Fruit fly (Drosophila melanogaster) whole organism, embryonic: Measurements from ENCODE around the gene Utx.

ENCODE experiments used
- Blimp-1 ChIP-seq: fragments of 200-800 bp; sonication (Bioruptor generic); optimal IDR thresholded peaks from 3 replicates; lab custom pipeline; 2018; ENCODE audit warnings: missing biosample characterization, missing genetic modification characterization, mild to moderate bottlenecking, moderate library complexity, missing genetic modification reagents
- CG11504 ChIP-seq: fragments of 200-800 bp; sonication (Bioruptor generic); optimal IDR thresholded peaks from 3 replicates; lab custom pipeline; 2019; ENCODE audit warnings: missing biosample characterization, mild to moderate bottlenecking, missing genetic modification characterization, moderate library complexity
- CG12104 ChIP-seq: fragments of 200-800 bp; sonication (Bioruptor generic); optimal IDR thresholded peaks from 3 replicates; lab custom pipeline; 2016; ENCODE audit warnings: missing biosample characterization, missing genetic modification characterization
- CG13775 ChIP-seq: fragments of 200-800 bp; sonication (Bioruptor generic); optimal IDR thresholded peaks from 3 replicates; lab custom pipeline; 2017; ENCODE audit warnings: missing biosample characterization, mild to moderate bottlenecking, missing genetic modification characterization
- CG14667 ChIP-seq: fragments of 200-800 bp; sonication (Bioruptor generic); IDR thresholded peaks from 2 replicates; pipeline ENCODE4 v1.3.6; 2022; ENCODE audit warnings: missing biosample characterization, missing genetic modification characterization
- CG14965 ChIP-seq: fragments of 200-800 bp; sonication (Bioruptor generic); optimal IDR thresholded peaks from 2 replicates; lab custom pipeline; 2016; ENCODE audit warnings: missing biosample characterization, missing genetic modification characterization, borderline replicate concordance
- CG15269 ChIP-seq: fragments of 200-800 bp; sonication (Bioruptor generic); optimal IDR thresholded peaks from 2 replicates; lab custom pipeline; 2018; ENCODE audit warnings: missing biosample characterization, mild to moderate bottlenecking, missing genetic modification characterization, moderate library complexity
- CG15696 ChIP-seq: fragments of 200-800 bp; sonication (Bioruptor generic); optimal IDR thresholded peaks from 2 replicates; lab custom pipeline; 2019; ENCODE audit warnings: missing biosample characterization, mild to moderate bottlenecking, missing genetic modification characterization, moderate library complexity
- CG17328 ChIP-seq: fragments of 200-800 bp; sonication (Bioruptor generic); IDR thresholded peaks from 2 replicates; pipeline ENCODE4 v1.3.6; 2022; ENCODE audit warnings: missing biosample characterization, missing genetic modification characterization
- CG2120 ChIP-seq: fragments of 200-800 bp; sonication (Bioruptor generic); optimal IDR thresholded peaks from 3 replicates; lab custom pipeline; 2016; ENCODE audit warnings: missing biosample characterization, missing genetic modification characterization
- CG34422 ChIP-seq: fragments of 200-800 bp; sonication (Bioruptor generic); IDR thresholded peaks from 3 replicates; pipeline ENCODE4 v1.3.6; 2022; ENCODE audit warnings: missing biosample characterization, missing genetic modification characterization
- CG3726 ChIP-seq: fragments of 200-800 bp; sonication (Bioruptor generic); IDR thresholded peaks from 3 replicates; pipeline ENCODE4, ENCODE4 v1.3.6; 2022; ENCODE audit warnings: missing biosample characterization, missing genetic modification characterization
- CG42726 ChIP-seq: fragments of 200-800 bp; sonication (Bioruptor generic); IDR thresholded peaks from 2 replicates; pipeline ENCODE4 v1.3.6; 2022; ENCODE audit warnings: missing biosample characterization, missing genetic modification characterization; ENCODE audit not compliant: partially characterized antibody
- CG4424 ChIP-seq: fragments of 200-800 bp; sonication (Bioruptor generic); optimal IDR thresholded peaks from 3 replicates; lab custom pipeline; 2016; ENCODE audit warnings: missing biosample characterization, missing genetic modification characterization
- CG6683 ChIP-seq: fragments of 200-800 bp; sonication (Bioruptor generic); optimal IDR thresholded peaks from 2 replicates; lab custom pipeline; 2017; ENCODE audit warnings: missing biosample characterization, mild to moderate bottlenecking, missing genetic modification characterization, missing genetic modification reagents
- CG7372 ChIP-seq: fragments of 200-800 bp; sonication (Bioruptor generic); IDR thresholded peaks from 2 replicates; pipeline ENCODE4 v1.3.6; 2022; ENCODE audit warnings: missing biosample characterization, missing genetic modification characterization
- CG7745 ChIP-seq: fragments of 200-800 bp; sonication (Bioruptor generic); optimal IDR thresholded peaks from 2 replicates; lab custom pipeline; 2018; ENCODE audit warnings: missing biosample characterization, mild to moderate bottlenecking, missing genetic modification characterization, moderate library complexity
- CG8388 ChIP-seq: fragments of 200-800 bp; sonication (Bioruptor generic); optimal IDR thresholded peaks from 2 replicates; lab custom pipeline; 2019; ENCODE audit warnings: missing biosample characterization, mild to moderate bottlenecking, missing genetic modification characterization, moderate library complexity
- CTCF ChIP-seq: fragments of 200-800 bp; sonication (Bioruptor generic); optimal IDR thresholded peaks from 2 replicates; lab custom pipeline; 2017; ENCODE audit warnings: missing biosample characterization, mild to moderate bottlenecking, missing genetic modification characterization, moderate library complexity
- Doc3 ChIP-seq: fragments of 200-800 bp; sonication (Bioruptor generic); IDR thresholded peaks from 3 replicates; pipeline ENCODE4 v1.3.6; 2022; ENCODE audit warnings: missing biosample characterization, missing genetic modification characterization; ENCODE audit not compliant: partially characterized antibody
- Dp ChIP-seq: fragments of 200-800 bp; sonication (Bioruptor generic); optimal IDR thresholded peaks from 2 replicates; lab custom pipeline; 2018; ENCODE audit warnings: missing biosample characterization, mild to moderate bottlenecking, missing genetic modification characterization, moderate library complexity
- Lpt ChIP-seq: fragments of >200 bp; optimal IDR thresholded peaks from 2 replicates; lab custom pipeline; 2018; ENCODE audit warnings: missing biosample characterization, missing genetic modification characterization
- MBD-R2 ChIP-seq: fragments of 200-800 bp; sonication (Bioruptor generic); IDR thresholded peaks from 2 replicates; pipeline ENCODE4 v1.3.6; 2022; ENCODE audit warnings: missing biosample characterization, missing genetic modification characterization
- NC2β ChIP-seq: fragments of 200-800 bp; sonication (Bioruptor generic); optimal IDR thresholded peaks from 2 replicates; lab custom pipeline; 2016; ENCODE audit warnings: missing biosample characterization, missing genetic modification characterization
- Rfx ChIP-seq: fragments of 200-800 bp; sonication (Bioruptor generic); IDR thresholded peaks from 2 replicates; pipeline ENCODE4 v1.3.6; 2022; ENCODE audit warnings: missing biosample characterization, missing genetic modification characterization
- ab ChIP-seq: fragments of 200-800 bp; sonication (Bioruptor generic); optimal IDR thresholded peaks from 2 replicates; lab custom pipeline; 2016; ENCODE audit warnings: missing biosample characterization, missing genetic modification characterization
- al ChIP-seq: fragments of 200-800 bp; sonication (Bioruptor generic); IDR thresholded peaks from 2 replicates; pipeline ENCODE4 v1.3.6; 2022; ENCODE audit warnings: missing biosample characterization, missing genetic modification characterization
- bcd ChIP-seq: fragments of 200-800 bp; sonication (Bioruptor generic); optimal IDR thresholded peaks from 2 replicates; lab custom pipeline; 2017; ENCODE audit warnings: missing biosample characterization, mild to moderate bottlenecking, missing genetic modification characterization
- bigmax ChIP-seq: fragments of 200-800 bp; sonication (Bioruptor generic); optimal IDR thresholded peaks from 2 replicates; lab custom pipeline; 2018; ENCODE audit warnings: missing biosample characterization, mild to moderate bottlenecking, missing genetic modification characterization
- ci ChIP-seq: fragments of 200-800 bp; sonication (Bioruptor generic); IDR thresholded peaks from 3 replicates; pipeline ENCODE4 v1.3.6; 2022; ENCODE audit warnings: missing biosample characterization, missing genetic modification characterization
- corto ChIP-seq: fragments of 200-800 bp; sonication (Bioruptor generic); optimal IDR thresholded peaks from 2 replicates; lab custom pipeline; 2016; ENCODE audit warnings: missing biosample characterization, mild to moderate bottlenecking, missing genetic modification characterization, moderate library complexity
- danr ChIP-seq: fragments of 200-800 bp; sonication (Bioruptor generic); IDR thresholded peaks from 2 replicates; pipeline ENCODE4 v1.3.6; 2022; ENCODE audit warnings: missing biosample characterization, missing genetic modification characterization
- ems ChIP-seq: fragments of 200-800 bp; sonication (Bioruptor generic); optimal IDR thresholded peaks from 3 replicates; lab custom pipeline; 2016; ENCODE audit warnings: missing biosample characterization, missing genetic modification characterization
- exex ChIP-seq: fragments of 200-800 bp; sonication (Bioruptor generic); optimal IDR thresholded peaks from 4 replicates; lab custom pipeline; 2018; ENCODE audit warnings: missing biosample characterization, mild to moderate bottlenecking, missing genetic modification characterization, moderate library complexity
- fru ChIP-seq: fragments of >200 bp; optimal IDR thresholded peaks from 2 replicates; lab custom pipeline; 2017
- gro ChIP-seq: fragments of 200-800 bp; sonication (Bioruptor generic); optimal IDR thresholded peaks from 2 replicates; lab custom pipeline; 2016; ENCODE audit warnings: missing biosample characterization, missing genetic modification characterization
- hkb ChIP-seq, 2 experiments: fragments of 200-800 bp in 1 of 2; fragments of >200 bp in 1 of 2; sonication (Bioruptor generic) in 1 of 2; IDR thresholded peaks in 1 of 2; optimal IDR thresholded peaks in 1 of 2; 2 replicates each; pipeline versions ENCODE4 v1.3.6 to Lab custom; 2017 to 2022; ENCODE audit warnings: missing biosample characterization in 1 of 2, missing genetic modification characterization in 1 of 2
- lola ChIP-seq, 3 experiments: fragments of >200 bp in 2 of 3; fragments of 200-800 bp in 1 of 3; sonication (Bioruptor generic) in 1 of 3; optimal IDR thresholded peaks; 2 replicates each; lab custom pipeline; 2017 to 2019; ENCODE audit warnings: missing biosample characterization in 3 of 3, missing genetic modification characterization in 3 of 3, mild to moderate bottlenecking in 1 of 3, moderate library complexity in 1 of 3
- mld ChIP-seq: fragments of 200-800 bp; sonication (Bioruptor generic); IDR thresholded peaks from 3 replicates; pipeline ENCODE4 v1.3.6; 2022; ENCODE audit warnings: missing biosample characterization, missing genetic modification characterization; ENCODE audit not compliant: partially characterized antibody
- pfk ChIP-seq: fragments of 200-800 bp; sonication (Bioruptor generic); optimal IDR thresholded peaks from 2 replicates; lab custom pipeline; 2018; ENCODE audit warnings: missing biosample characterization, mild to moderate bottlenecking, missing genetic modification characterization, moderate library complexity
- pzg ChIP-seq: fragments of 200-800 bp; sonication (Bioruptor generic); optimal IDR thresholded peaks from 3 replicates; lab custom pipeline; 2018; ENCODE audit warnings: missing biosample characterization, mild to moderate bottlenecking, missing genetic modification characterization, moderate library complexity
- repo ChIP-seq: fragments of 200-800 bp; sonication (Bioruptor generic); optimal IDR thresholded peaks from 2 replicates; lab custom pipeline; 2016; ENCODE audit warnings: missing biosample characterization, missing genetic modification characterization
- sc ChIP-seq, 3 experiments: fragments of >200 bp in 2 of 3; fragments of 200-800 bp in 1 of 3; sonication (Bioruptor generic) in 1 of 3; optimal IDR thresholded peaks; 2 replicates in 2 of 3; 3 replicates in 1 of 3; lab custom pipeline; 2017; ENCODE audit warnings: mild to moderate bottlenecking in 1 of 3, missing biosample characterization in 1 of 3, missing genetic modification characterization in 1 of 3, missing genetic modification reagents in 1 of 3
- sens-2 ChIP-seq: fragments of 200-800 bp; sonication (Bioruptor generic); IDR thresholded peaks from 2 replicates; pipeline ENCODE4 v1.3.6; 2022; ENCODE audit warnings: missing biosample characterization, missing genetic modification characterization
- sisA ChIP-seq: fragments of 200-800 bp; sonication (Bioruptor generic); IDR thresholded peaks from 2 replicates; pipeline ENCODE4 v1.3.6; 2022; ENCODE audit warnings: missing biosample characterization, missing genetic modification characterization
- ssp ChIP-seq: fragments of 200-800 bp; sonication (Bioruptor generic); IDR thresholded peaks from 2 replicates; pipeline ENCODE4 v1.3.6; 2022; ENCODE audit warnings: missing biosample characterization, missing genetic modification characterization
- tap ChIP-seq: fragments of 200-800 bp; optimal IDR thresholded peaks from 3 replicates; lab custom pipeline; 2019; ENCODE audit warnings: missing biosample characterization, mild to moderate bottlenecking, missing genetic modification characterization, moderate library complexity
- tin ChIP-seq: fragments of 200-800 bp; sonication (Bioruptor generic); optimal IDR thresholded peaks from 3 replicates; lab custom pipeline; 2016; ENCODE audit warnings: missing biosample characterization, missing genetic modification characterization
- trh ChIP-seq: fragments of 200-800 bp; sonication (Bioruptor generic); optimal IDR thresholded peaks from 2 replicates; lab custom pipeline; 2016; ENCODE audit warnings: missing biosample characterization, missing genetic modification characterization

The Utx gene

DNA sequence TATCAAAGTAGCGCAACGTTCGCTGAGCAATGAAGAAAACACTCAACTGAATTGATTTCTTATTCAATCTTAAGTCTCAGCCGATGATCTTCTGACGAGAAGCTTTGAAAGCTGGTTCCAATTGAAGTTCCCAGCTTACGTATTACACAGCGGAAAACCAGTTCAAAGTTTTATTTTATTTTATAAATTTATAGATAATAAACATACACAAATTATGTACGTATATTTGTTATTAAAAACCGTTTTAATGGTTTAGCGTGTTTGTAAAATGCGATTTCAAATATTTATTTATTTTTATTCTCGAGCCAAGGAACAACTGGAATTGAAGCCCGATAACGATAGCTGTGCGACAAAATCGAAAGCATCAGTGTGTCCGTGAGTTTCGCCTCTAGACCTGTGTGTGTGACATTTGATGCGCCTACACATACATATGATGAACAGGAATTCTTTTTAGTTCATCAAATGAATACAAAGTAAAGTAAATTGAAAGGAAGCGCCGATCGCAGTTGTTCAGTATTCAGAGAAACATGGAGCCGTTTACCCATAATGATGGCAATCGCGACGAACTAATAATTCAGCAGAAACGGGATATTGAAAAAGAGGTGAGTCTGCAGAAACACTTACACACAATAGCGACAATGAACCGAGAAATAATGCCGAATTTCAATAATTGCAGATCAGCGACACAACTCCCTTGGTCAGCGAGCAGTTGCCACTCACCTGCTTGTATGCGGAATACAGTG lies 28.1 kb upstream of the Utx start, which contains the start of the genes CG5390 and CG4968 (continued):
- TF ChIP-seq lola (GFP tag; optimal IDR thresholded peaks at IDR 0.05; lab: Kevin White, UChicago) = peak in 1 of 3 experiments; percentile 36
- TF ChIP-seq CG6683 (GFP tag; lab: Kevin White, UChicago) = peak; percentile 60
- peak; percentile 72 for TF ChIP-seq Rfx (GFP tag; lab: Robert Waterston, UW)
- peak; percentile 55 for TF ChIP-seq al
- TF ChIP-seq corto = peak; percentile 79
- TF ChIP-seq bcd = no peak
- TF ChIP-seq MBD-R2 (GFP tag; lab: Robert Waterston, UW) = peak; percentile 87
- TF ChIP-seq CG12104 (GFP tag; lab: Kevin White, UChicago) = peak; percentile 39
- 0 out of 2 replicates have a peak, but pooled peaks have one; percentile 17 for TF ChIP-seq ssp (GFP tag; lab: Robert Waterston, UW)
- 0 out of 2 replicates have a peak, but pooled peaks have one; percentile 14 for TF ChIP-seq CG14667 (GFP tag; lab: Robert Waterston, UW)
- no peak for TF ChIP-seq sc (optimal IDR thresholded peaks at IDR 0.05; lab: Kevin White, UChicago)
- peak; percentile 28 for TF ChIP-seq sc (GFP tag; optimal IDR thresholded peaks at IDR 0.05; lab: Kevin White, UChicago)
- TF ChIP-seq Lpt (GFP tag; lab: Kevin White, UChicago) = no peak
- TF ChIP-seq CTCF (GFP tag; lab: Kevin White, UChicago) = peak; percentile 12
- no peak for TF ChIP-seq CG11504 (tag; lab: Kevin White, UChicago)
- TF ChIP-seq sens-2 (GFP tag; lab: Robert Waterston, UW) = no peak
- no peak for TF ChIP-seq repo
- TF ChIP-seq CG15696 (tag; lab: Kevin White, UChicago) = peak; percentile 32
- TF ChIP-seq hkb (optimal IDR thresholded peaks at IDR 0.05; lab: Kevin White, UChicago) = no peak
- TF ChIP-seq hkb (GFP tag; IDR thresholded peaks at IDR 0.05; lab: Robert Waterston, UW) = peak; percentile 65
- peak; percentile 69 for TF ChIP-seq pzg (GFP tag; lab: Kevin White, UChicago)
- peak; percentile 64 for TF ChIP-seq CG8388 (GFP tag; lab: Kevin White, UChicago)
- TF ChIP-seq CG34422 (GFP tag; lab: Robert Waterston, UW) = peak; percentile 75
- no peak for TF ChIP-seq Blimp-1 (GFP tag; lab: Kevin White, UChicago)
- TF ChIP-seq CG7372 (GFP tag; lab: Robert Waterston, UW) = peak; percentile 66
- no peak for TF ChIP-seq sisA (GFP tag; lab: Robert Waterston, UW)
- peak; percentile 57 for TF ChIP-seq CG4424 (GFP tag; lab: Kevin White, UChicago)
- TF ChIP-seq Dp (GFP tag; lab: Kevin White, UChicago) = peak; percentile 58
- TF ChIP-seq CG14965 (GFP tag; lab: Kevin White, UChicago) = no peak
- no peak for TF ChIP-seq gro (GFP tag; lab: Kevin White, UChicago)
- TF ChIP-seq bigmax = no peak
- no peak for TF ChIP-seq trh (GFP tag; lab: Kevin White, UChicago)
- TF ChIP-seq tap (tag; lab: Kevin White, UChicago) = no peak
- peak; percentile 46 for TF ChIP-seq tin
- TF ChIP-seq fru (lab: Kevin White, UChicago) = no peak
- peak; percentile 3 for TF ChIP-seq ems
- peak; percentile 94 for TF ChIP-seq pfk (GFP tag; lab: Kevin White, UChicago)
- TF ChIP-seq exex (tag; lab: Kevin White, UChicago) = peak; percentile 48
- peak; percentile 85 for TF ChIP-seq CG15269 (tag; lab: Kevin White, UChicago)
- TF ChIP-seq CG2120 = peak; percentile 75
- peak; percentile 69 for TF ChIP-seq CG17328 (GFP tag; lab: Robert Waterston, UW)
- TF ChIP-seq CG3726 = no peak
- TF ChIP-seq NC2β (GFP tag; lab: Kevin White, UChicago) = no peak
- peak; percentile 81; the same call in 2 of the 3 replicates for TF ChIP-seq ci (GFP tag; lab: Robert Waterston, UW)
- TF ChIP-seq Doc3 (GFP tag; lab: Robert Waterston, UW) = no peak
- TF ChIP-seq CG42726 (GFP tag; lab: Robert Waterston, UW) = no peak
- no peak for TF ChIP-seq mld (GFP tag; lab: Robert Waterston, UW)
- no peak for TF ChIP-seq CG7745
- peak; percentile 55 for TF ChIP-seq CG13775 (GFP tag; lab: Kevin White, UChicago)
- no peak for TF ChIP-seq ab (GFP tag; lab: Kevin White, UChicago)
- peak; percentile 49; the same call in 1 of the 2 replicates for TF ChIP-seq danr
